Fruit fly (Drosophila melanogaster) whole organism: ENCODE data around the gene CG15570.

Source experiments
- CG8478 ChIP-seq: fragments of >200 bp; optimal IDR thresholded peaks from 2 replicates; lab custom pipeline; 2018; ENCODE audit warnings: inconsistent platforms
- Dll ChIP-seq: fragments of >200 bp; optimal IDR thresholded peaks from 2 replicates; lab custom pipeline; 2017
- pan ChIP-seq: fragments of >200 bp; optimal IDR thresholded peaks from 2 replicates; lab custom pipeline; 2017
- psq ChIP-seq: fragments of >200 bp; optimal IDR thresholded peaks from 2 replicates; lab custom pipeline; 2017

dm6 chrX:4203713-4204447 is 14.1 kb upstream of the CG15570 start:
- no peak for TF ChIP-seq CG8478 (lab: Kevin White, UChicago)
- no peak for TF ChIP-seq pan (lab: Kevin White, UChicago)
- TF ChIP-seq Dll (lab: Kevin White, UChicago) = no peak
- no peak for TF ChIP-seq psq (lab: Kevin White, UChicago)
